Worm (Caenorhabditis elegans) whole organism, L4/young adult: Measurements from ENCODE around the gene ZK512.4.

Experiments
- W03F9.2 ChIP-seq: fragments of 150-350 bp; optimal IDR thresholded peaks from 2 replicates; lab custom pipeline; 2014; ENCODE audit warnings: missing biosample characterization, missing genetic modification characterization
- dao-5 ChIP-seq: sonication (generic microtip); optimal IDR thresholded peaks from 2 replicates; lab custom pipeline; 2016; ENCODE audit warnings: missing genotype, missing genetic modification characterization, moderate library complexity, missing compliant biosample characterization
- him-1 ChIP-seq: sonication (generic microtip); optimal IDR thresholded peaks from 2 replicates; lab custom pipeline; 2016; ENCODE audit warnings: missing genotype, missing genetic modification reagents, missing genetic modification characterization, missing compliant biosample characterization

The ZK512.4 gene

DNA sequence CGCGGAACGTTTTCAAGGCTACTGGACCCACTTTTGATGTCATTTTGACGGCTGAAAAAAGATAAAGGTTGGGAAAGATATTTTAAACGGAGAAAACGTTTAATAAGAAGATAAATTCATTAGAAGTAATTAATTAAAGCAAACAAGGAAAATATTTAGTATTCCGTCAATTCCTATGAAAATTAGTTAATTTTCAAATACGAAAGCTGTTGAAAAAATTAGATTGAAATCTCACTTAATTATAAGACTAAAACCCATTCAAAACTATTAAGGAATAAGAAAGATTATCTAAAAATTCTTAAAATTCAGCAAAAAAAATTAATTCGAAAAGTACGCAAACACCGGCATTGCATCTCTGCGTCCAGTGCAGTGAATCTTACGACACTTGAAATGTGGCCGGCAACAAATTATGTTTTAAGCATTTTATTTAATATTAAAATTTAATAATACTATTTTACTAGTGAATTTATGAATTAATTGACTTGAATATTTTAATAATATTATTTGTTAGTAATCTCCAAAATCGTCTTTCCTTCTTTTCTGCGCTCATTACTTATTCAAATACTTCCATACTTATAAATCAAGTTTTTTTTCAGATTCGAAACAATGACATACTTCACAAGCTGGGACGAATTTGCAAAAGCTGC, at the start of gene ZK512.4, which contains the start of gene ZK512.2:
TSS of gene ZK512.4 (plus strand) at position 597 of the 647 bp plus-strand sequence.
TSS of gene ZK512.2 (minus strand) at position 51 of the 647 bp plus-strand sequence.
- TF ChIP-seq W03F9.2 (tag; lab: Kevin White, UChicago) (peak; percentile 65), dao-5 (tag; lab: Kevin White, UChicago) (no peak)

- TF ChIP-seq W03F9.2 (tag; lab: Kevin White, UChicago), result no peak
- TF ChIP-seq dao-5 (tag; lab: Kevin White, UChicago), result no peak
- TF ChIP-seq him-1 (tag; lab: Kevin White, UChicago), result no peak
Measured at ce11 chrIII:9101212-9101611, 43.9 kb upstream of the ZK512.4 start, which contains the start of gene ZK507.1. Gene ZK507.1, minus strand, starts transcription at chrIII:9101312.

DNA sequence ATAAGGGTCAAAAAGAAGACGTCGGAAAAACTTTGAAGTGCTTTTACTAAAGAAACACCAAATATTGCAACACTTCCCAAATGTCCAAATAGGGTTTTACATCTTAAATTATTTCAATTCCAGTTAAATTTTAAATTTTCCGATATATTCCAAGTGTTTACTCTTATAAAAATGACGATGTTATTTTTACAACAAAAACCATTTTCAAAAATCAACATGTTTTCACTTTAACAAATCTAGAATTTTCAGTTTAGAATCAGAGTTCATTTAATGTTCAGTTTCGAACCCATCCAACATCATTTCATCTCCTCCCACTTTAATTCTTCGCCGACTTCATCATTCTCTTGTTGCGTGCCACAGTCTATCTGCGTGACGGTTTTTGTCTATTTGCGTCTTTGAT, 41.5 kb upstream of the ZK512.4 start, which contains the start of gene dos-1:
TSS of gene dos-1 (plus strand) at position 301 of the 400 bp plus-strand sequence.
- TF ChIP-seq W03F9.2 (tag; lab: Kevin White, UChicago), result no peak
- TF ChIP-seq him-1 (tag; lab: Kevin White, UChicago), result no peak
- TF ChIP-seq dao-5 (tag; lab: Kevin White, UChicago), result no peak

- no peak for TF ChIP-seq dao-5 (tag; lab: Kevin White, UChicago)
- TF ChIP-seq him-1 (tag; lab: Kevin White, UChicago), result peak; percentile 8
Measured at ce11 chrIII:9104060-9104459, 41.1 kb upstream of the ZK512.4 start.

- no peak for TF ChIP-seq W03F9.2 (tag; lab: Kevin White, UChicago)
- no peak for TF ChIP-seq him-1 (tag; lab: Kevin White, UChicago)
- no peak for TF ChIP-seq dao-5 (tag; lab: Kevin White, UChicago)
Measured at ce11 chrIII:9105653-9106052, 39.5 kb upstream of the ZK512.4 start.

DNA sequence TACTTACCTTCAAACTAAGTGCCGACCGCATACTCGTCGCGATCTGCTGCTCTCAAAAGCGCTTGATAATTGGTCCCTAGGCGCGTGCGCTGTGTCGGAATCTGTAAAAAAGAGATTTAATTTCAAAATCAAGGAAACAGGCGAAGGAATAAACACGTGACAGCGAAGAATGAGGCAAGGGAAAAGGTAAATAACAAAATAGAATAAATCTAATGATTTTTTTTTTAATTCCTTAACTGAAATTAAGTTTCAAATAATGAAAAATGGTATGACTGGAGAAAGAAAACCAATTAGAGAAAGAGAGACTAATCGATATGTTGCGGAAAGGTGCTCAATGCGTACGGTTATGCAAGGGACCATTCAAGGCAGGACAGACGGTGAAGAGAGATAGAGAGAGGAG, 36.0 kb upstream of the ZK512.4 start, which contains the start of gene cya-1:
TSS of gene cya-1 (minus strand) at position 101 of the 400 bp plus-strand sequence.
- TF ChIP-seq him-1 (tag; lab: Kevin White, UChicago) (no peak), W03F9.2 (tag; lab: Kevin White, UChicago) (no peak), dao-5 (tag; lab: Kevin White, UChicago) (no peak)

DNA sequence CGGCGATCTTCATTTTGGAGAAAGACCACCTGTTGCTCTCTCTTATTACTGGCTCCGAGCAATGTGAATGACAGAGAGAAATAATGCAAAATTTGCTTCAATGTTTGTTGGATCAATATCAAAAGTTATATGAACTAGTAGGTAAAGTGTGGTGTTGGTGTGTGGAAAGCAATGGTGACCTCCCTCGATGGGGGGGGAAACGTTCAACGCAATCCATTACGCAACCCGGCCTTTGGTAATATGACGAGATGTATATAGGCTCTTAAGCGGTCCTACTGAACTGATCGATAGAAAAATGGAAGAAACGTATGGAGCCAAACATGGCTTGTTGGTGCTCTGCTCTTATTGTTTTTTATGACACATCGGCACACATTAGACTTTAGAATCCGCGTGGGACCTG, 35.4 kb upstream of the ZK512.4 start:
- TF ChIP-seq dao-5 (tag; lab: Kevin White, UChicago) (no peak), him-1 (tag; lab: Kevin White, UChicago) (no peak), W03F9.2 (tag; lab: Kevin White, UChicago) (no peak)

DNA sequence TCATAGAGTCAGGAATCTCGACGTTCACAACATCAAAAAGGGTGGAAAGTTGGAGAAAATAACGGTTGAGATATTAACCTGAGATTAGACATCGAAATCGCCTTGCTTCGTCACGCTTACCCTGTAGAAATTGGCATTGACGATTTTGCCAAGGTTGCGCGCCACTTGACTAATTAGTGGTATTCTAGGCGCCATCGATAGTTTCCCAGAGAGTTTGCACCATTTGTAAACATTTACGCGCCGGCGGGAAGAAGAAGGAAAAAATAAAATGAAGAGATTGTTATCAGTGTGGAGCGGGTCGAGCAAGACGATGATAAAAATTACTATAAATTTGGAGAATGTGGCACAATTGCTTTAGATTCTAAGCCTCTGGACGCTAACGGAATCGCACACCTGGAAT, 34.9 kb upstream of the ZK512.4 start:
- no peak for TF ChIP-seq W03F9.2 (tag; lab: Kevin White, UChicago)
- TF ChIP-seq dao-5 (tag; lab: Kevin White, UChicago), result no peak
- TF ChIP-seq him-1 (tag; lab: Kevin White, UChicago), result no peak

- no peak for TF ChIP-seq him-1 (tag; lab: Kevin White, UChicago)
- TF ChIP-seq dao-5 (tag; lab: Kevin White, UChicago), result no peak
- TF ChIP-seq W03F9.2 (tag; lab: Kevin White, UChicago), result no peak
Measured at ce11 chrIII:9112479-9112878, 32.7 kb upstream of the ZK512.4 start.

DNA sequence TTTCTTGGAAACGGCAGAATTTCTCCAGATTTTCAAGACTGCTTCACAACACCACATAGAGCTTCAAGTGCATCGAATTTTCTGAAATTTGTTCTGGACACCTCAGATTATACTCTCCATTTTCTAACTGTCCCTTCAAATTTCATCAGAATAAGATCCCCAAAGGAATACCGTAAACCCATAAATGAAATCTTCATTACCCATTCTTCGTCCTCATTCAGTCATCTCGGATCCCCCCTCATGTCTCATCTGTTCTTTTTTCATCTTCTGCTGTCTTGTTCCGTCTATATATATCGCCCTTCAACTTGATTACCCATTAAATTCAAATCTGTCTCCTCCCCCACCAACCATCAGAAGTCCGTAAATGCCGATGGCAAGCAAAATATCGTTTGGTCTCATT, 31.1 kb upstream of the ZK512.4 start:
- TF ChIP-seq dao-5 (tag; lab: Kevin White, UChicago) (no peak), him-1 (tag; lab: Kevin White, UChicago) (no peak), W03F9.2 (tag; lab: Kevin White, UChicago) (no peak)

DNA sequence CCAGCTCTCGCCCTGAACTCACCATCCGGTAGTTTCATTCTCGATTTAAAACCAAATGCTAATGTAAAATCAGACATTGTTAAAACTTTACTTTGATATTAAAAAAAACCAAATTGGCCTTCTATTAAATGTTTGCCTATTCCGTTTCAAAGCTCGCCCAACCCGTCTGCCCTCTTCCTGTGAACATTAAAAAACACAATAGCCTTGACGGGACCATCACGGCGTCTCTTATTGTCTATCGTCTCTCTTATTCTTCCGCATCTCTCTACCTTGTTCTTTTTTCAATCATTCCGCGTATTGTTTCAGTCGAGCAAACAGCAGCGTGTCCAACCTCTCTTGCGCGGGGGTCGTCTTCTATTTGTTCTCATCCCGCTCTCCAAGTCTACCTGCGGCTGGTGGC, 30.5 kb upstream of the ZK512.4 start, which contains the start of gene ZK512.1:
TSS of gene ZK512.1 (plus strand) at position 301 of the 400 bp plus-strand sequence.
- TF ChIP-seq dao-5 (tag; lab: Kevin White, UChicago) (no peak), W03F9.2 (tag; lab: Kevin White, UChicago) (no peak)

ce11 chrIII:9115745-9116144, 29.4 kb upstream of the ZK512.4 start:
- TF ChIP-seq W03F9.2 (tag; lab: Kevin White, UChicago) (no peak), dao-5 (tag; lab: Kevin White, UChicago) (no peak), him-1 (tag; lab: Kevin White, UChicago) (no peak)

DNA sequence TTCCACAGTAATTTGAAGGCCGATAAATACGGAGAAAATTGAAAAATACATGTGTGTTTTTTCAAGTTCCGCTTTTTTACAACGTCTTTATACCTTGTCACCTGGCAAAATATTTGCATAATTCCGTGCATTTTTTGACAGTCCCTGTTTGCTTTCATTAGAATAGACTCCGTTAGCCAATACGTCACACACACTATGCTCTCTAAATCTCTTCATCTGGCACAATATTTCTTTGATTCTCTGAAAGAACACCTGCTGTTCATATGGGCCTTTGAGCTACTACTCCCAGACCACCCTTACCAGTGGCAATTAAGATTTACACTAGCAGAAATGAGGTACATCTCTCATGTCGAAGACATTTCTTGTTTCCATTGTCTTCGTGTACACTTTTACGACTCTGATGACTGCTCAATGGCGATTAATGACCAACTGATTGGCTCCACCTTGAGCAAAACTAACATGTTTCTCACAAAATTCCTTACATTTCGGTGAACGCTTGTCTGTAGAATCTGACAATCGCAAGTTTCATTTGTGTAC, 26.8 kb upstream of the ZK512.4 start, which contains the start of gene grl-11:
TSS of gene grl-11 (minus strand) at position 51 of the 537 bp plus-strand sequence.
- TF ChIP-seq W03F9.2 (tag; lab: Kevin White, UChicago) (no peak), dao-5 (tag; lab: Kevin White, UChicago) (no peak), him-1 (tag; lab: Kevin White, UChicago) (no peak)
